Worm (Caenorhabditis elegans) whole organism, young adult: Measurements from ENCODE around the gene C05D11.13.

Experiments
- B0261.1 ChIP-seq: sonication (generic microtip); optimal IDR thresholded peaks from 2 replicates; lab custom pipeline; 2016; ENCODE audit warnings: mild to moderate bottlenecking, missing genetic modification characterization, moderate library complexity, missing compliant biosample characterization
- C17E4.6 ChIP-seq: fragments of 200-800 bp; sonication (Bioruptor generic); IDR thresholded peaks from 2 replicates; pipeline ENCODE4 v1.3.6; 2022; ENCODE audit warnings: missing genetic modification reagents, missing genetic modification characterization, missing compliant biosample characterization
- D2030.7 ChIP-seq: fragments of 200-800 bp; sonication (Bioruptor generic); IDR thresholded peaks from 2 replicates; pipeline ENCODE4 v1.3.6; 2022; ENCODE audit warnings: missing genetic modification reagents, missing genetic modification characterization, missing compliant biosample characterization
- F49E8.2 ChIP-seq: sonication (generic microtip); optimal IDR thresholded peaks from 3 replicates; lab custom pipeline; 2017; ENCODE audit warnings: missing genetic modification characterization, mild to moderate bottlenecking, missing compliant biosample characterization, antibody characterized with exemption, moderate library complexity; ENCODE audit not compliant: insufficient read depth
- Y53G8AR.9 ChIP-seq: fragments of 200-800 bp; sonication (Bioruptor generic); conservative IDR thresholded peaks from 2 replicates; pipeline ENCODE4 v1.3.6; 2022; ENCODE audit warnings: missing genetic modification reagents, missing genetic modification characterization, missing compliant biosample characterization
- Y56A3A.18 ChIP-seq: fragments of 200-800 bp; sonication (Bioruptor generic); IDR thresholded peaks from 2 replicates; pipeline ENCODE4 v1.3.6; 2022; ENCODE audit warnings: missing genetic modification reagents, missing genetic modification characterization, missing compliant biosample characterization
- Y67H2A.10 ChIP-seq: fragments of 200-800 bp; sonication (Bioruptor generic); conservative IDR thresholded peaks from 2 replicates; pipeline ENCODE4 v1.3.6; 2022; ENCODE audit warnings: missing genetic modification reagents, missing genetic modification characterization, missing compliant biosample characterization
- ZK185.1 ChIP-seq: sonication (generic microtip); optimal IDR thresholded peaks from 2 replicates; lab custom pipeline; 2016; ENCODE audit warnings: mild to moderate bottlenecking, missing genetic modification characterization, missing compliant biosample characterization; ENCODE audit not compliant: poor library complexity, severe bottlenecking
- ama-1 ChIP-seq, 3 experiments: fragments of 150-350 bp in 1 of 3; sonication (generic microtip) in 2 of 3; optimal IDR thresholded peaks; 2 replicates each; lab custom pipeline; 2014 to 2018; ENCODE audit warnings: missing biosample characterization in 2 of 3, missing genetic modification characterization in 2 of 3, missing genetic modification reagents in 2 of 3
- attf-3 ChIP-seq: fragments of 200-800 bp; sonication (Bioruptor generic); conservative IDR thresholded peaks from 2 replicates; pipeline ENCODE4 v1.3.6; 2022; ENCODE audit warnings: missing genetic modification reagents, missing genetic modification characterization, missing compliant biosample characterization
- attf-5 ChIP-seq: fragments of 200-800 bp; sonication (Bioruptor generic); optimal IDR thresholded peaks from 2 replicates; lab custom pipeline; 2018; ENCODE audit warnings: mild to moderate bottlenecking, missing genetic modification characterization, missing compliant biosample characterization
- ccch-3 ChIP-seq: fragments of 200-800 bp; sonication (Bioruptor generic); optimal IDR thresholded peaks from 2 replicates; lab custom pipeline; 2018; ENCODE audit warnings: mild to moderate bottlenecking, missing genetic modification characterization, missing compliant biosample characterization
- cebp-1 ChIP-seq, 2 experiments: fragments of 200-800 bp in 1 of 2; sonication (Bioruptor generic) in 1 of 2; sonication (generic microtip) in 1 of 2; IDR thresholded peaks in 1 of 2; optimal IDR thresholded peaks in 1 of 2; 2 replicates each; pipeline versions ENCODE4 v1.3.6 to Lab custom; 2017 to 2022; ENCODE audit warnings: missing compliant biosample characterization in 2 of 2, missing genetic modification characterization in 2 of 2, mild to moderate bottlenecking in 1 of 2, missing genetic modification reagents in 1 of 2, moderate library complexity in 1 of 2
- cebp-2 ChIP-seq: fragments of 200-800 bp; sonication (Bioruptor generic); IDR thresholded peaks from 2 replicates; pipeline ENCODE4 v1.3.6; 2022; ENCODE audit warnings: missing genetic modification characterization, missing compliant biosample characterization
- ceh-27 ChIP-seq: fragments of 200-800 bp; sonication (Bioruptor generic); optimal IDR thresholded peaks from 2 replicates; lab custom pipeline; 2018; ENCODE audit warnings: mild to moderate bottlenecking, missing genetic modification characterization, moderate library complexity, missing compliant biosample characterization
- ceh-79 ChIP-seq: sonication (generic microtip); optimal IDR thresholded peaks from 2 replicates; lab custom pipeline; 2017; ENCODE audit warnings: mild to moderate bottlenecking, missing genetic modification characterization, missing compliant biosample characterization
- ceh-91 ChIP-seq: fragments of 200-800 bp; sonication (Bioruptor generic); IDR thresholded peaks from 2 replicates; pipeline ENCODE4 v1.3.6; 2022; ENCODE audit warnings: missing genetic modification reagents, missing genetic modification characterization, missing compliant biosample characterization
- die-1 ChIP-seq: sonication (generic microtip); optimal IDR thresholded peaks from 2 replicates; lab custom pipeline; 2016; ENCODE audit warnings: missing genotype, mild to moderate bottlenecking, missing genetic modification characterization, missing compliant biosample characterization
- dox-1 ChIP-seq: fragments of 200-800 bp; sonication (Bioruptor generic); IDR thresholded peaks from 2 replicates; pipeline ENCODE4 v1.3.6; 2022; ENCODE audit warnings: missing genetic modification reagents, missing genetic modification characterization, missing compliant biosample characterization
- dpff-1 ChIP-seq: sonication (generic microtip); optimal IDR thresholded peaks from 2 replicates; lab custom pipeline; 2017; ENCODE audit warnings: mild to moderate bottlenecking, missing genetic modification characterization, missing compliant biosample characterization
- efl-1 ChIP-seq: fragments of 150-350 bp; optimal IDR thresholded peaks from 2 replicates; lab custom pipeline; 2014; ENCODE audit warnings: missing biosample characterization, missing genetic modification reagents, missing genetic modification characterization
- egl-18 ChIP-seq: fragments of 200-800 bp; sonication (Bioruptor generic); IDR thresholded peaks from 2 replicates; pipeline ENCODE4 v1.3.6; 2022; ENCODE audit warnings: missing genetic modification reagents, missing genetic modification characterization, missing compliant biosample characterization
- hlh-12 ChIP-seq: sonication (generic microtip); optimal IDR thresholded peaks from 2 replicates; lab custom pipeline; 2016; ENCODE audit warnings: missing genetic modification characterization, missing compliant biosample characterization
- hmg-1.2 ChIP-seq: fragments of 200-800 bp; sonication (Bioruptor generic); IDR thresholded peaks from 2 replicates; pipeline ENCODE4 v1.3.6; 2022; ENCODE audit warnings: missing genetic modification reagents, missing genetic modification characterization, missing compliant biosample characterization
- hrde-1 ChIP-seq: sonication (generic microtip); optimal IDR thresholded peaks from 2 replicates; lab custom pipeline; 2016; ENCODE audit warnings: missing genetic modification characterization, mild to moderate bottlenecking, missing compliant biosample characterization, moderate library complexity, missing genotype, missing genetic modification reagents, borderline replicate concordance
- let-607 ChIP-seq, 2 experiments: fragments of 200-800 bp in 1 of 2; sonication (Bioruptor generic) in 1 of 2; sonication (generic microtip) in 1 of 2; optimal IDR thresholded peaks; 2 replicates each; lab custom pipeline; 2016 to 2018; ENCODE audit warnings: mild to moderate bottlenecking in 2 of 2, missing compliant biosample characterization in 2 of 2, missing genetic modification characterization in 2 of 2, moderate library complexity in 2 of 2, missing genotype in 1 of 2
- lir-1 ChIP-seq: fragments of 200-800 bp; sonication (Bioruptor generic); conservative IDR thresholded peaks from 2 replicates; pipeline ENCODE4 v1.3.6; 2022; ENCODE audit warnings: missing genetic modification reagents, missing genetic modification characterization, missing compliant biosample characterization
- madf-10 ChIP-seq: sonication (generic microtip); optimal IDR thresholded peaks from 2 replicates; lab custom pipeline; 2016; ENCODE audit warnings: mild to moderate bottlenecking, missing genetic modification characterization, missing compliant biosample characterization
- madf-3 ChIP-seq: fragments of 200-800 bp; sonication (Bioruptor generic); IDR thresholded peaks from 2 replicates; pipeline ENCODE4 v1.3.6; 2022; ENCODE audit warnings: missing genetic modification reagents, missing genetic modification characterization, missing compliant biosample characterization
- mcd-1 ChIP-seq: fragments of 200-800 bp; sonication (Bioruptor generic); IDR thresholded peaks from 2 replicates; pipeline ENCODE4 v1.3.6; 2022; ENCODE audit warnings: missing genetic modification reagents, missing genetic modification characterization, missing compliant biosample characterization
- nfyb-1 ChIP-seq: fragments of 200-800 bp; sonication (Bioruptor generic); IDR thresholded peaks from 2 replicates; pipeline ENCODE4 v1.3.6; 2022; ENCODE audit warnings: missing genetic modification reagents, missing genetic modification characterization, missing compliant biosample characterization
- nhr-27 ChIP-seq: fragments of 200-800 bp; sonication (Bioruptor generic); optimal IDR thresholded peaks from 2 replicates; lab custom pipeline; 2018; ENCODE audit warnings: mild to moderate bottlenecking, missing genetic modification characterization, moderate library complexity, missing compliant biosample characterization
- nhr-80 ChIP-seq: sonication (generic microtip); optimal IDR thresholded peaks from 2 replicates; lab custom pipeline; 2016; ENCODE audit warnings: missing genetic modification characterization, missing compliant biosample characterization
- sdz-38 ChIP-seq: sonication (generic microtip); optimal IDR thresholded peaks from 2 replicates; lab custom pipeline; 2016; ENCODE audit warnings: missing genotype, missing genetic modification characterization, missing compliant biosample characterization
- snpc-4 ChIP-seq, 5 experiments: fragments of 150-350 bp in 1 of 5; sonication (generic microtip) in 4 of 5; optimal IDR thresholded peaks; 2 replicates each; lab custom pipeline; 2014 to 2018; ENCODE audit warnings: missing genetic modification characterization in 5 of 5, missing biosample characterization in 3 of 5, antibody characterized with exemption in 2 of 5, mild to moderate bottlenecking in 2 of 5, missing compliant biosample characterization in 2 of 5, missing genotype in 2 of 5, moderate library complexity in 2 of 5, missing genetic modification reagents in 1 of 5
- somi-1 ChIP-seq: fragments of 200-800 bp; sonication (Bioruptor generic); optimal IDR thresholded peaks from 2 replicates; lab custom pipeline; 2018; ENCODE audit warnings: mild to moderate bottlenecking, missing genetic modification characterization, missing compliant biosample characterization
- tbx-9 ChIP-seq: sonication (generic microtip); optimal IDR thresholded peaks from 2 replicates; lab custom pipeline; 2016; ENCODE audit warnings: borderline replicate concordance, missing genetic modification characterization, inconsistent platforms, missing compliant biosample characterization
- unc-130 ChIP-seq: sonication (generic microtip); optimal IDR thresholded peaks from 2 replicates; lab custom pipeline; 2016; ENCODE audit warnings: missing genetic modification reagents, missing genetic modification characterization, missing compliant biosample characterization
- unc-62 ChIP-seq: fragments of 150-350 bp; optimal IDR thresholded peaks from 2 replicates; lab custom pipeline; 2014; ENCODE audit warnings: missing biosample characterization, missing genetic modification reagents, missing genetic modification characterization
- zim-3 ChIP-seq: sonication (generic microtip); optimal IDR thresholded peaks from 2 replicates; lab custom pipeline; 2017; ENCODE audit warnings: mild to moderate bottlenecking, missing genetic modification characterization, moderate library complexity, missing compliant biosample characterization
- ztf-18 ChIP-seq: sonication (generic microtip); optimal IDR thresholded peaks from 2 replicates; lab custom pipeline; 2016; ENCODE audit warnings: missing genotype, mild to moderate bottlenecking, missing genetic modification characterization, missing compliant biosample characterization
- ztf-22 ChIP-seq: fragments of 200-800 bp; sonication (Bioruptor generic); optimal IDR thresholded peaks from 2 replicates; lab custom pipeline; 2018; ENCODE audit warnings: mild to moderate bottlenecking, missing genetic modification characterization, moderate library complexity, missing compliant biosample characterization
- ztf-28 ChIP-seq: fragments of 200-800 bp; sonication (Bioruptor generic); IDR thresholded peaks from 2 replicates; pipeline ENCODE4 v1.3.6; 2022; ENCODE audit warnings: missing genetic modification reagents, missing genetic modification characterization, missing compliant biosample characterization

Gene C05D11.13

ce11 chrIII:6402810-6403209 lies 41.6 kb downstream of the C05D11.13 start:
- no peak for TF ChIP-seq lir-1 (GFP tag; lab: Robert Waterston, UW)
- TF ChIP-seq ceh-91 (GFP tag; lab: Robert Waterston, UW): no peak
- TF ChIP-seq unc-130 (GFP tag; lab: Kevin White, UChicago): no peak
- peak; percentile 49 for TF ChIP-seq nhr-80
- TF ChIP-seq Y56A3A.18 (GFP tag; lab: Robert Waterston, UW): no peak
- TF ChIP-seq Y53G8AR.9: no peak
- no peak for TF ChIP-seq dox-1 (GFP tag; lab: Robert Waterston, UW)
- TF ChIP-seq D2030.7: no peak
- peak in 1 of 2 experiments; percentile 37 for TF ChIP-seq let-607 (tag; optimal IDR thresholded peaks at IDR 0.05; lab: Kevin White, UChicago)
- peak; percentile 81 for TF ChIP-seq unc-62 (GFP tag; lab: Kevin White, UChicago)
- TF ChIP-seq, all 124 proteins: peak for 3

- no peak for TF ChIP-seq ceh-27 (GFP tag; lab: Kevin White, UChicago)
- no peak for TF ChIP-seq Y67H2A.10 (GFP tag; lab: Robert Waterston, UW)
- TF ChIP-seq egl-18: no peak
- peak; percentile 33 for TF ChIP-seq somi-1 (GFP tag; lab: Kevin White, UChicago)
- TF ChIP-seq ztf-18 (tag; lab: Kevin White, UChicago): no peak
- no peak for TF ChIP-seq tbx-9
- TF ChIP-seq, all 124 proteins: peak for 1
Observed at ce11 chrIII:6402346-6402745, 42.0 kb downstream of the C05D11.13 start.

DNA sequence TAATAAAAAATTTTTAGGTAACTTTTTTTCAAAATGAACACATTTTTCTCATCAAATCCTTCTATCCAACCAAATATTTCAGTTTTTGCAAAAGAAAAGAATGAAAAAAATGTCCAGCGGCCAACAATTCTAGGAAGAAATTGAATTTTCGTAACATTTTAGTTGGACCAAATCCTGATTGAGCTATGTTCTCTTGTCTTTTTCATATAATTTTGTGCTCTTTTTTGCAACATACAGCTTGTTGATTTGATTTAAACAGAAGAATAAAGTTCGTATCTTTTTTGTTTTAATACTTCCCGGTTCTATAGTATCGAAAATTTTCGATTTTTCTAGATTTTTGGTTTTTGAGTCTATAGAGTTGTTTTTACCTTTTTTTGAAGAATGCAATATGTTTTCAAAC lies 45.0 kb downstream of the C05D11.13 start:
- no peak for TF ChIP-seq dpff-1 (tag; lab: Kevin White, UChicago)
- no peak for TF ChIP-seq nhr-27 (tag; lab: Kevin White, UChicago)
- TF ChIP-seq ztf-28: no peak
- no peak for TF ChIP-seq die-1
- TF ChIP-seq attf-5 (GFP tag; lab: Kevin White, UChicago): no peak
- no peak for TF ChIP-seq unc-130 (GFP tag; lab: Kevin White, UChicago)
- no peak for TF ChIP-seq nfyb-1 (GFP tag; lab: Robert Waterston, UW)
- TF ChIP-seq attf-3 (GFP tag; lab: Robert Waterston, UW): no peak
- no peak for TF ChIP-seq C17E4.6 (GFP tag; lab: Robert Waterston, UW)
- no peak for TF ChIP-seq hlh-12 (tag; lab: Kevin White, UChicago)
- no peak for TF ChIP-seq sdz-38
- TF ChIP-seq hrde-1 (tag; lab: Kevin White, UChicago): no peak
- no peak for TF ChIP-seq zim-3
- no peak for TF ChIP-seq F49E8.2 (tag; lab: Kevin White, UChicago)
- TF ChIP-seq mcd-1 (GFP tag; lab: Robert Waterston, UW): no peak
- TF ChIP-seq ZK185.1 (tag; lab: Kevin White, UChicago): no peak
- TF ChIP-seq snpc-4 (GFP tag; optimal IDR thresholded peaks at IDR 0.05; lab: Kevin White, UChicago): no peak
- no peak for TF ChIP-seq snpc-4 (tag; optimal IDR thresholded peaks at IDR 0.05; lab: Kevin White, UChicago)
- no peak for TF ChIP-seq madf-10 (tag; lab: Kevin White, UChicago)
- no peak for TF ChIP-seq madf-3 (GFP tag; lab: Robert Waterston, UW)

ce11 chrIII:6398124-6398523 lies 46.3 kb downstream of the C05D11.13 start:
- TF ChIP-seq ztf-18 (tag; lab: Kevin White, UChicago): no peak
- no peak for TF ChIP-seq zim-3
- TF ChIP-seq cebp-2: no peak
- TF ChIP-seq die-1: no peak
- no peak for TF ChIP-seq ztf-22
- no peak for TF ChIP-seq hmg-1.2 (GFP tag; lab: Robert Waterston, UW)
- TF ChIP-seq ceh-79 (tag; lab: Kevin White, UChicago): no peak
- no peak for TF ChIP-seq cebp-1 (GFP tag; IDR thresholded peaks at IDR 0.05; lab: Robert Waterston, UW)
- TF ChIP-seq cebp-1 (tag; optimal IDR thresholded peaks at IDR 0.05; lab: Kevin White, UChicago): no peak
- TF ChIP-seq efl-1 (GFP tag; lab: Kevin White, UChicago): no peak
- TF ChIP-seq B0261.1 (tag; lab: Kevin White, UChicago): no peak
- TF ChIP-seq dpff-1 (tag; lab: Kevin White, UChicago): no peak
- no peak for TF ChIP-seq ccch-3 (GFP tag; lab: Kevin White, UChicago)
- TF ChIP-seq snpc-4 (GFP tag; optimal IDR thresholded peaks at IDR 0.05; lab: Kevin White, UChicago): no peak
- TF ChIP-seq snpc-4 (tag; optimal IDR thresholded peaks at IDR 0.05; lab: Kevin White, UChicago): no peak
- TF ChIP-seq mcd-1 (GFP tag; lab: Robert Waterston, UW): no peak
- no peak for TF ChIP-seq ama-1 (optimal IDR thresholded peaks at IDR 0.05; lab: Kevin White, UChicago)
- TF ChIP-seq ama-1 (GFP tag; optimal IDR thresholded peaks at IDR 0.05; lab: Kevin White, UChicago): no peak
